Fruit fly (Drosophila melanogaster) whole organism, embryonic: ENCODE data around the gene CG13965.

ENCODE experiments used
- Awh ChIP-seq: fragments of 200-800 bp; sonication (Bioruptor generic); IDR thresholded peaks from 2 replicates; pipeline ENCODE4, ENCODE4 v1.3.6; 2022; ENCODE audit warnings: missing biosample characterization, missing genetic modification characterization
- CG17186 ChIP-seq: fragments of 200-800 bp; sonication (Bioruptor generic); optimal IDR thresholded peaks from 3 replicates; lab custom pipeline; 2017; ENCODE audit warnings: missing biosample characterization, missing genetic modification reagents, missing genetic modification characterization
- CG4404 ChIP-seq: fragments of 200-800 bp; sonication (Bioruptor generic); IDR thresholded peaks from 2 replicates; pipeline ENCODE4 v1.3.6; 2022; ENCODE audit warnings: missing biosample characterization, missing genetic modification characterization
- CG7357 ChIP-seq: fragments of 200-800 bp; sonication (Bioruptor generic); IDR thresholded peaks from 3 replicates; pipeline ENCODE4 v1.3.6; 2022; ENCODE audit warnings: missing biosample characterization, missing genetic modification characterization
- Hand ChIP-seq: fragments of 200-800 bp; sonication (Bioruptor generic); optimal IDR thresholded peaks from 2 replicates; lab custom pipeline; 2017; ENCODE audit warnings: mild to moderate bottlenecking, missing biosample characterization, missing genetic modification reagents, missing genetic modification characterization

dm6 chr2L:19951543-19952163, 10.5 kb downstream of the CG13965 start:
- TF ChIP-seq Awh (GFP tag; lab: Robert Waterston, UW) (no peak), CG7357 (GFP tag; lab: Robert Waterston, UW) (no peak), Hand (GFP tag; lab: Kevin White, UChicago) (no peak), CG4404 (GFP tag; lab: Robert Waterston, UW) (no peak), CG17186 (GFP tag; lab: Kevin White, UChicago) (no peak)
